Fruit fly (Drosophila melanogaster): Measurements from ENCODE around the gene ais.

Gene ais

DNA sequence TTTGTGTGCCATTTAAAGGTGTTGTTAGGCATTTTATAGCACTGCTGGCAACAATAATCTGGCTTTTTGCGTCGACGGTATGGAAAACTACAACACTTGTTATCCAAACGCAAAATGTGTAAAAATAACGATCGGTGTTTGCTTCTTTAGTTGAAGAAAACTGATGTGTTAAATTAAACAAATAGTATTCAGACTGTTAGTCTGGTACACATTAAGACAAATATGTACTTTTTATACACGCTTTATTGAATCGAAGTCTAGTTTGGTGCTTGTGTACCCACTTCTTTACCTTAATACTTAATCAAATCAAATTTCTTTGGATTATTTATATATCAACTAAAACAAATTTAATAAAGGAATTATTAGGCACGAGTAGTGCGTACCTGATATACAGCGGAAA is 13.0 kb downstream of the ais start (continued):
- TF ChIP-seq gce (GFP tag; IDR thresholded peaks at IDR 0.05) (no peak), bcd (GFP tag; optimal IDR thresholded peaks at IDR 0.05) (peak; percentile 3), Nf-YC (tag; optimal IDR thresholded peaks at IDR 0.05) (no peak), CG15011 (GFP tag; optimal IDR thresholded peaks at IDR 0.05) (peak; percentile 62), crp (GFP tag; optimal IDR thresholded peaks at IDR 0.05) (no peak), CG33557 (GFP tag; optimal IDR thresholded peaks at IDR 0.05) (no peak), CrebB (tag; optimal IDR thresholded peaks at IDR 0.05) (peak; percentile 46), H2.0 (GFP tag; IDR thresholded peaks at IDR 0.05) (no peak), CG11560 (tag; IDR thresholded peaks at IDR 0.05) (no peak), CG6765 (GFP tag; optimal IDR thresholded peaks at IDR 0.05) (peak; percentile 66), CG8944 (GFP tag; optimal IDR thresholded peaks at IDR 0.05) (no peak), CG12744 (GFP tag; optimal IDR thresholded peaks at IDR 0.05) (peak; percentile 15), gfzf (GFP tag; optimal IDR thresholded peaks at IDR 0.05) (no peak), Bgb (GFP tag; IDR thresholded peaks at IDR 0.05; ENCODE audit: partially characterized antibody) (no peak), Myb (GFP tag; optimal IDR thresholded peaks at IDR 0.05) (no peak), hb (GFP tag; IDR thresholded peaks at IDR 0.05; ENCODE audit: partially characterized antibody) (no peak), phol (tag; optimal IDR thresholded peaks at IDR 0.05) (no peak), Adf1 (GFP tag; IDR thresholded peaks at IDR 0.05) (peak; percentile 50; the same call in 1 of the 2 replicates), kni (GFP tag; optimal IDR thresholded peaks at IDR 0.05) (no peak), Atf-2 (GFP tag; optimal IDR thresholded peaks at IDR 0.05) (no peak), gsb (GFP tag; IDR thresholded peaks at IDR 0.05) (no peak), inv (GFP tag; IDR thresholded peaks at IDR 0.05; ENCODE audit: partially characterized antibody) (no peak), Scr (GFP tag; IDR thresholded peaks at IDR 0.05; ENCODE audit: partially characterized antibody) (no peak), yki (optimal IDR thresholded peaks at IDR 0.05) (no peak), shn (GFP tag; optimal IDR thresholded peaks at IDR 0.05) (no peak), pan (optimal IDR thresholded peaks at IDR 0.05) (no peak), pan (GFP tag; optimal IDR thresholded peaks at IDR 0.05 in 1 of 2, IDR thresholded peaks at IDR 0.05 in 1 of 2) (no peak), ERR (GFP tag; optimal IDR thresholded peaks at IDR 0.05) (no peak), Kr (GFP tag; optimal IDR thresholded peaks at IDR 0.05) (no peak), dm (GFP tag; optimal IDR thresholded peaks at IDR 0.05) (no peak), Oli (tag; optimal IDR thresholded peaks at IDR 0.05) (no peak), cg (GFP tag; optimal IDR thresholded peaks at IDR 0.05) (no peak), CG7556 (GFP tag; optimal IDR thresholded peaks at IDR 0.05) (no peak), CG18619 (GFP tag; optimal IDR thresholded peaks at IDR 0.05) (no peak), NFAT (GFP tag; IDR thresholded peaks at IDR 0.05) (no peak), Pdp1 (GFP tag; optimal IDR thresholded peaks at IDR 0.05) (no peak), CG2889 (GFP tag; IDR thresholded peaks at IDR 0.05) (no peak), CG17385 (GFP tag; optimal IDR thresholded peaks at IDR 0.05) (peak; percentile 24), cwo (GFP tag; optimal IDR thresholded peaks at IDR 0.05) (peak; percentile 64), sr (GFP tag; IDR thresholded peaks at IDR 0.05) (no peak), ewg (GFP tag; optimal IDR thresholded peaks at IDR 0.05) (no peak), CG7357 (GFP tag; IDR thresholded peaks at IDR 0.05) (no peak), Poxn (GFP tag; IDR thresholded peaks at IDR 0.05) (no peak), CG12104 (GFP tag; optimal IDR thresholded peaks at IDR 0.05) (peak; percentile 45), fd64A (GFP tag; optimal IDR thresholded peaks at IDR 0.05) (no peak), CG34224 (GFP tag; IDR thresholded peaks at IDR 0.05; ENCODE audit: partially characterized antibody) (no peak), CG17361 (GFP tag; IDR thresholded peaks at IDR 0.05) (no peak), CG12299 (tag; optimal IDR thresholded peaks at IDR 0.05) (peak; percentile 53), CG2120 (GFP tag; optimal IDR thresholded peaks at IDR 0.05) (peak; percentile 62), CoRest (tag; optimal IDR thresholded peaks at IDR 0.05) (no peak), scrt (GFP tag; optimal IDR thresholded peaks at IDR 0.05) (no peak), Aef1 (GFP tag; IDR thresholded peaks at IDR 0.05) (no peak)

Measured in whole organism, embryonic.